Fruit fly (Drosophila melanogaster) whole organism, prepupa: ENCODE data around the gene Oatp33Ea.

Experiments used
- Blimp-1 ChIP-seq: fragments of 200-800 bp; sonication (Bioruptor generic); optimal IDR thresholded peaks from 3 replicates; lab custom pipeline; 2017; ENCODE audit warnings: missing biosample characterization, missing genetic modification characterization, mild to moderate bottlenecking, moderate library complexity, missing genetic modification reagents
- CG10669 ChIP-seq: fragments of 200-800 bp; sonication (Bioruptor generic); optimal IDR thresholded peaks from 3 replicates; lab custom pipeline; 2018; ENCODE audit warnings: missing biosample characterization, mild to moderate bottlenecking, missing genetic modification characterization, moderate library complexity
- CG11294 ChIP-seq: fragments of 200-800 bp; sonication (Bioruptor generic); IDR thresholded peaks from 2 replicates; pipeline ENCODE4 v1.3.6; 2022; ENCODE audit warnings: missing biosample characterization, missing genetic modification characterization
- CG11762 ChIP-seq: fragments of 200-800 bp; sonication (Bioruptor generic); optimal IDR thresholded peaks from 3 replicates; lab custom pipeline; 2016; ENCODE audit warnings: missing biosample characterization, missing genetic modification characterization; ENCODE audit not compliant: insufficient read depth
- CG1621 ChIP-seq: fragments of 200-800 bp; sonication (Bioruptor generic); optimal IDR thresholded peaks from 3 replicates; lab custom pipeline; 2018; ENCODE audit warnings: missing biosample characterization, mild to moderate bottlenecking, missing genetic modification characterization
- CG16779 ChIP-seq: fragments of 200-800 bp; sonication (Bioruptor generic); optimal IDR thresholded peaks from 3 replicates; lab custom pipeline; 2017; ENCODE audit warnings: missing biosample characterization, mild to moderate bottlenecking, missing genetic modification characterization
- CG31627 ChIP-seq: fragments of 200-800 bp; sonication (Bioruptor generic); optimal IDR thresholded peaks from 3 replicates; lab custom pipeline; 2016; ENCODE audit warnings: missing biosample characterization, missing genetic modification characterization
- CG32006 ChIP-seq: fragments of 200-800 bp; sonication (Bioruptor generic); optimal IDR thresholded peaks from 3 replicates; lab custom pipeline; 2017; ENCODE audit warnings: missing biosample characterization, mild to moderate bottlenecking, missing genetic modification characterization
- CG6163 ChIP-seq: fragments of 200-800 bp; sonication (Bioruptor generic); IDR thresholded peaks from 3 replicates; pipeline ENCODE4 v1.3.6; 2022; ENCODE audit warnings: missing biosample characterization, missing genetic modification characterization
- CG6792 ChIP-seq: fragments of 200-800 bp; sonication (Bioruptor generic); optimal IDR thresholded peaks from 3 replicates; lab custom pipeline; 2016; ENCODE audit warnings: missing biosample characterization, missing genetic modification characterization
- CG6808 ChIP-seq: fragments of 200-800 bp; sonication (Bioruptor generic); optimal IDR thresholded peaks from 3 replicates; lab custom pipeline; 2017; ENCODE audit warnings: missing biosample characterization, missing genetic modification characterization, mild to moderate bottlenecking, moderate library complexity, missing genetic modification reagents
- CG6854 ChIP-seq: fragments of 200-800 bp; sonication (Bioruptor generic); optimal IDR thresholded peaks from 2 replicates; lab custom pipeline; 2017; ENCODE audit warnings: missing biosample characterization, mild to moderate bottlenecking, missing genetic modification characterization
- CG8119 ChIP-seq: fragments of 200-800 bp; sonication (Bioruptor generic); IDR thresholded peaks from 3 replicates; pipeline ENCODE4 v1.3.6; 2022; ENCODE audit warnings: missing biosample characterization, missing genetic modification characterization
- CG8319 ChIP-seq: fragments of 200-800 bp; sonication (Bioruptor generic); optimal IDR thresholded peaks from 3 replicates; lab custom pipeline; 2016; ENCODE audit warnings: missing biosample characterization, missing genetic modification characterization
- CG8632 ChIP-seq: fragments of 200-800 bp; sonication (Bioruptor generic); optimal IDR thresholded peaks from 3 replicates; lab custom pipeline; 2016; ENCODE audit warnings: missing biosample characterization, missing genetic modification characterization
- CG9139 ChIP-seq: fragments of 200-800 bp; sonication (Bioruptor generic); optimal IDR thresholded peaks from 3 replicates; lab custom pipeline; 2017; ENCODE audit warnings: missing biosample characterization, mild to moderate bottlenecking, missing genetic modification characterization
- Eip75B ChIP-seq: fragments of 200-800 bp; sonication (Bioruptor generic); optimal IDR thresholded peaks from 3 replicates; lab custom pipeline; 2016; ENCODE audit warnings: missing biosample characterization, missing genetic modification characterization
- Eip78C ChIP-seq: fragments of 200-800 bp; sonication (Bioruptor generic); peaks from one replicate; lab custom pipeline; 2016; ENCODE audit warnings: missing biosample characterization, missing genetic modification characterization
- Eip93F ChIP-seq: fragments of 200-800 bp; sonication (Bioruptor generic); optimal IDR thresholded peaks from 2 replicates; lab custom pipeline; 2016; ENCODE audit warnings: missing biosample characterization, mild to moderate bottlenecking, missing genetic modification characterization
- Ets21C ChIP-seq: fragments of 200-800 bp; sonication (Bioruptor generic); optimal IDR thresholded peaks from 3 replicates; lab custom pipeline; 2016; ENCODE audit warnings: missing biosample characterization, missing genetic modification characterization
- Hr39 ChIP-seq: fragments of 200-800 bp; sonication (Bioruptor generic); optimal IDR thresholded peaks from 2 replicates; lab custom pipeline; 2016; ENCODE audit warnings: missing biosample characterization, missing genetic modification characterization
- Met ChIP-seq: fragments of 200-800 bp; sonication (Bioruptor generic); optimal IDR thresholded peaks from 3 replicates; lab custom pipeline; 2016; ENCODE audit warnings: missing biosample characterization, missing genetic modification characterization
- OdsH ChIP-seq: fragments of 200-800 bp; sonication (Bioruptor generic); optimal IDR thresholded peaks from 3 replicates; lab custom pipeline; 2016; ENCODE audit warnings: missing biosample characterization, missing genetic modification characterization
- Sox14 ChIP-seq: fragments of 200-800 bp; sonication (Bioruptor generic); optimal IDR thresholded peaks from 3 replicates; lab custom pipeline; 2016; ENCODE audit warnings: missing biosample characterization, missing genetic modification characterization
- Sox15 ChIP-seq: fragments of 200-800 bp; sonication (Bioruptor generic); optimal IDR thresholded peaks from 3 replicates; lab custom pipeline; 2016; ENCODE audit warnings: missing biosample characterization, missing genetic modification characterization
- acj6 ChIP-seq: fragments of 200-800 bp; sonication (Bioruptor generic); optimal IDR thresholded peaks from 3 replicates; lab custom pipeline; 2016; ENCODE audit warnings: missing biosample characterization, missing genetic modification characterization
- dac ChIP-seq: fragments of 200-800 bp; sonication (Bioruptor generic); optimal IDR thresholded peaks from 2 replicates; lab custom pipeline; 2017; ENCODE audit warnings: missing biosample characterization, mild to moderate bottlenecking, missing genetic modification characterization
- dsx ChIP-seq: fragments of 200-800 bp; optimal IDR thresholded peaks from 3 replicates; lab custom pipeline; 2019; ENCODE audit warnings: missing biosample characterization, mild to moderate bottlenecking, missing genetic modification characterization, moderate library complexity; ENCODE audit not compliant: poor library complexity, severe bottlenecking
- eg ChIP-seq: fragments of 200-800 bp; sonication (Bioruptor generic); IDR thresholded peaks from 3 replicates; pipeline ENCODE4 v1.3.6; 2022; ENCODE audit warnings: missing biosample characterization, missing genetic modification characterization
- fd59A ChIP-seq: fragments of 200-800 bp; sonication (Bioruptor generic); optimal IDR thresholded peaks from 2 replicates; lab custom pipeline; 2017; ENCODE audit warnings: missing biosample characterization, mild to moderate bottlenecking, missing genetic modification characterization, missing genetic modification reagents
- fd85E ChIP-seq: fragments of 200-800 bp; sonication (Bioruptor generic); optimal IDR thresholded peaks from 3 replicates; lab custom pipeline; 2016; ENCODE audit warnings: missing biosample characterization, missing genetic modification characterization
- fkh ChIP-seq: fragments of 200-800 bp; sonication (Bioruptor generic); optimal IDR thresholded peaks from 3 replicates; lab custom pipeline; 2017; ENCODE audit warnings: missing biosample characterization, mild to moderate bottlenecking, missing genetic modification characterization, moderate library complexity
- lz ChIP-seq: fragments of 200-800 bp; sonication (Bioruptor generic); optimal IDR thresholded peaks from 3 replicates; lab custom pipeline; 2016; ENCODE audit warnings: missing biosample characterization, missing genetic modification characterization
- net ChIP-seq: fragments of 200-800 bp; sonication (Bioruptor generic); optimal IDR thresholded peaks from 3 replicates; lab custom pipeline; 2016; ENCODE audit warnings: missing biosample characterization, missing genetic modification characterization
- salr ChIP-seq, 2 experiments: fragments of 200-800 bp; sonication (Bioruptor generic); optimal IDR thresholded peaks; 3 replicates each; lab custom pipeline; 2016 to 2018; ENCODE audit warnings: missing biosample characterization in 2 of 2, missing genetic modification characterization in 2 of 2, mild to moderate bottlenecking in 1 of 2
- ss ChIP-seq, 2 experiments: fragments of 200-800 bp; sonication (Bioruptor generic); optimal IDR thresholded peaks; 2 replicates in 1 of 2; 3 replicates in 1 of 2; lab custom pipeline; 2017 to 2018; ENCODE audit warnings: mild to moderate bottlenecking in 2 of 2, missing biosample characterization in 2 of 2, missing genetic modification characterization in 2 of 2, moderate library complexity in 1 of 2
- svp ChIP-seq: fragments of 200-800 bp; sonication (Bioruptor generic); peaks from one replicate; lab custom pipeline; 2016; ENCODE audit warnings: missing biosample characterization, missing genetic modification characterization
- topi ChIP-seq: fragments of 200-800 bp; sonication (Bioruptor generic); optimal IDR thresholded peaks from 3 replicates; lab custom pipeline; 2016; ENCODE audit warnings: missing biosample characterization, missing genetic modification characterization
- vri ChIP-seq: fragments of 200-800 bp; sonication (Bioruptor generic); optimal IDR thresholded peaks from 3 replicates; lab custom pipeline; 2016; ENCODE audit warnings: missing biosample characterization, mild to moderate bottlenecking, missing genetic modification characterization

Oatp33Ea gene

DNA sequence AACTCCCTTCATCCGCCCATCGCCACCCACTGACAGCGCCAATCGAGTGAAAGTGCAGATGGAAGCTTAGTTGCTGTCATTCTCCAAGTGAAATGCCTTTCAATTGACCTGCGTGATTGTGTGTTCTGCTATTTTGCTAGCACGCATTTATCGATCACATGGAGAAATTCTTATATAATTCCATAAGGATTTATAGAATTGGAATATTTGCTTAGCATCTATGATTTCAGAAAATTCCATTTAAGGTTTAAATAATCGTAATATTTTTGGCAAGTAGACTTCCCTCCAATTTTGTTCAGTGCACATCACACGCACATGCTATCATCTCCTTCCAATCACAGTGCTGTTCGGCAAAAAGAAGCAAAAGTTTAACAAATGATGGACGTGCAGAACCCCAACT lies 31.8 kb downstream of the Oatp33Ea start (continued):
- TF ChIP-seq Ets21C (GFP tag; lab: Kevin White, UChicago) (no peak), CG1621 (tag; lab: Kevin White, UChicago) (no peak), CG32006 (peak; percentile 39), salr (GFP tag; optimal IDR thresholded peaks at IDR 0.05; lab: Kevin White, UChicago) (no peak), acj6 (no peak), eg (GFP tag; lab: Robert Waterston, UW) (peak; percentile 43; the same call in 1 of the 3 replicates), CG8119 (GFP tag; lab: Robert Waterston, UW) (0 out of 3 replicates have a peak, but pooled peaks have one; percentile 34), OdsH (GFP tag; lab: Kevin White, UChicago) (no peak), svp (GFP tag; lab: Kevin White, UChicago) (peak; percentile 53), CG11762 (GFP tag; lab: Kevin White, UChicago) (no peak), CG6808 (no peak), Blimp-1 (GFP tag; lab: Kevin White, UChicago) (no peak), fd59A (GFP tag; lab: Kevin White, UChicago) (no peak), CG8632 (GFP tag; lab: Kevin White, UChicago) (no peak), CG31627 (no peak), vri (no peak), CG8319 (GFP tag; lab: Kevin White, UChicago) (no peak), topi (GFP tag; lab: Kevin White, UChicago) (no peak), CG6854 (no peak), CG11294 (no peak), CG10669 (peak; percentile 13), Eip93F (no peak), net (no peak), lz (no peak), fkh (GFP tag; lab: Kevin White, UChicago) (no peak), fd85E (no peak), Eip75B (GFP tag; lab: Kevin White, UChicago) (no peak), Hr39 (GFP tag; lab: Kevin White, UChicago) (no peak), dac (GFP tag; lab: Kevin White, UChicago) (no peak), CG16779 (tag; lab: Kevin White, UChicago) (no peak)

DNA sequence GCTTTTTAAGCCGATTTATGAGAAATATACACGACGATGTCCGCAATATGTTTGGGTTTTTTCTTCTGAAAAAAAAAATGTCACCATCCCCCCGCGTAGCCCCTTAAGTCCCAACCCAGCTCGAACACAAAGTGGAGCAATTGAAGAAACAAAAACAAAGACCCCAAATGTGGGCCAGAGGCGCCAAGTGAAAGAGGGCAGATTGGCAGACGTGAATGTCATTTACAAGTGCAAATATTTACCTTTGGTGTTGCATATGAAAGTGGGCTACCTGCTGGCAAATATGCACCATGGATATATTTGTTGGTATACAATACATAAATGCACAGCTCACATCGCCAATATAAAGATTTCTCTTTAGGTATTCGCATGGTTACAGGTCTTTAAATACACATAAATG lies 35.0 kb downstream of the Oatp33Ea start:
- no peak for TF ChIP-seq CG32006
- 0 out of 3 replicates have a peak, but pooled peaks have one; percentile 17 for TF ChIP-seq CG6163 (GFP tag; lab: Robert Waterston, UW)
- peak; percentile 29 for TF ChIP-seq svp (GFP tag; lab: Kevin White, UChicago)
- peak; percentile 51 for TF ChIP-seq Eip78C
- TF ChIP-seq, all 60 proteins: peak for 3

DNA sequence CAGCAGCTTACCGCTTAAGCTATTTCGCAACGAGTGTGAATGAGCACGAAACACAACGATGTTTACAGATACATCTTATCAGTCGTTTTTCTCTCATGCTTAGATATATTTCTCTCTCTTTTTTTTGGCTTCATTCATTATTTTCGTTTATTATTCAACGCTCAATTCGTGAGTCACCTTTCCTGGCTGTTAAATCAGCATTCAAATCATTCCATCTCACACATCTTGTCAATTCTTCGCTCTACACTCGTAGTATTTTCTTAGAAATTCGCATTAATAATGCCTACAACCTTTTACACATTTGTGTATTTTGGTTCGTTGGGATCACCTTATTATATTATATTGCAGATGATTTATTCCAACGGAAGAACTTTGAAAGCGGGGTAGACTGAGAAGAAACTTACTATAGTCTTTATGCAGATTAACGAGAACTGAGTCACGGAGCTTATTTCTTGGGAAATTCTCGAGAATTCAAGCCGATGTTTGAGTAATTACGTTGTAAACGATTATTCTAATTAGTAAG lies 41.1 kb downstream of the Oatp33Ea start:
- TF ChIP-seq CG6792 (GFP tag; lab: Kevin White, UChicago): no peak
- peak; percentile 28 for TF ChIP-seq fkh (GFP tag; lab: Kevin White, UChicago)
- TF ChIP-seq Met (GFP tag; lab: Kevin White, UChicago): no peak
- no peak for TF ChIP-seq Ets21C (GFP tag; lab: Kevin White, UChicago)

DNA sequence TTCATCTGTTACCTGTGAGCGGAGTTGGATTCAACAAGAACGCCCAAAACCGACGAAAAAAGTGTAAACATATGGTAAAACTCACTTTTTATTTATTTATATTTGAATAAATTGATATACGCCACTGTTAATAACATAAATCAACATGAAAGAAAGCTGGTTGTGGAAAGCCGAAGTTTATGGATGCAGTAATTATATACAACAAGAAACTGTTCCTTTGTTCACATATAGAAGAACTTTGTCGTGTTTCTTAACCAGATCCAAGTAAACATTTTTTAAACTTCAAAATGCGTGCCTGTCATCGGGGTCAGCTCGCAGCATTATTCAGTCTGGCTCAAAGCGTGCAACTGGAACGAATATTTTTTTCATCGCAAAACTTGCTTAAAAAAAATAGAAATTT lies 47.8 kb downstream of the Oatp33Ea start, which contains the start of gene Pkd2:
Pkd2 (plus strand) TSS at position 301 of the 400 bp plus-strand sequence.
- TF ChIP-seq Sox14 (GFP tag; lab: Kevin White, UChicago) (no peak), CG9139 (GFP tag; lab: Kevin White, UChicago) (no peak), CG10669 (no peak), ss (GFP tag; optimal IDR thresholded peaks at IDR 0.05; lab: Kevin White, UChicago) (no peak), vri (no peak), CG6808 (no peak), net (no peak), dsx (GFP tag; lab: Kevin White, UChicago) (no peak), Sox15 (GFP tag; lab: Kevin White, UChicago) (no peak)
